Worm (Caenorhabditis elegans) whole organism, late embryonic: ENCODE data around the gene clec-234.

Experiments used
- ama-1 ChIP-seq: fragments of 150-350 bp; optimal IDR thresholded peaks from 2 replicates; lab custom pipeline; 2014
- ceh-18 ChIP-seq: sonication (generic microtip); optimal IDR thresholded peaks from 2 replicates; lab custom pipeline; 2016; ENCODE audit warnings: missing genetic modification characterization, missing compliant biosample characterization
- elt-2 ChIP-seq: sonication (generic microtip); optimal IDR thresholded peaks from 2 replicates; lab custom pipeline; 2016; ENCODE audit warnings: missing genetic modification reagents, missing genetic modification characterization, missing compliant biosample characterization
- elt-4 ChIP-seq: sonication (generic microtip); optimal IDR thresholded peaks from 2 replicates; lab custom pipeline; 2016; ENCODE audit warnings: missing genetic modification characterization, missing compliant biosample characterization
- pha-4 ChIP-seq: fragments of 150-350 bp; optimal IDR thresholded peaks from 2 replicates; lab custom pipeline; 2018; ENCODE audit warnings: missing biosample characterization, missing genetic modification reagents, missing genetic modification characterization

DNA sequence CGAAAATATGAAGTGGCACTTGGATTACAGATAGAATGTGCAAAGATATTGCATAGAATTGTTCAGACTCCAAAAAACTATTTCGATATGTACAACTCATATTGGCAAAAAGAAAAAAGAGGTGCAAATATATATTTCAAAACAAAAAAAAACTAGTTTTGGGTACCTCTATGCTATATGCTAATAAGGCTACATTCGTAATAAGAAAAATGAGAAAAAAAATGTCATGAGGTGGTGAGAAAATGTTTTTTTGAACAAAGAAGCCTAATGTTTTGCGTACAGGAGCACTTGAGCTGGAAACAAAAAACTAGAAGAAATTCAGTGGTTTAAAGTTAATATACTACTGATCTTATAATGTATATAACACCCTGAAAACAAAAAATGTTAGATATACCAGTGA is 27.5 kb upstream of the clec-234 start, which contains the start of gene srh-142:
- TF ChIP-seq elt-4 (tag; lab: Kevin White, UChicago) (no peak), ama-1 (lab: Kevin White, UChicago) (no peak), pha-4 (no peak), ceh-18 (tag; lab: Kevin White, UChicago) (no peak), elt-2 (tag; lab: Kevin White, UChicago) (no peak)
